Fruit fly (Drosophila melanogaster): Measurements from ENCODE around the gene CG9393.

Gene CG9393

DNA sequence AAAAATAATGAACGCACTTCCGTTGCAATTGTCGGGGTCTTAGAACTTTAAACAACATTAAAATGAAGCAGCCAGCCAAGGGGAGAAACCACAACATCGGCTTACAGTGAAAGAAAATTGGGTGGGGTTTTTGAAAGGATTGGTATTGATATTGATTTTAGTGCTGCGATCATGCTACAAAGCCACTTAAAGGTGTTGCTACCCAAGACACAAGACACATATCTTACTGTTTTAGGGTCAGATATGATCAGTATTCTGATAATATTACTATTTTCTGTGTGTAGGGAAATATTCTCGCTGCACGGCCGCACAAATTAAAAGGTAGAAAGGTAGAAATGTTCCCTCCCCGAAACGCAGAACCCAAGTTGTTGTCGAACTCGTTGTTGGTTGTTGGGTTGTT, 41.6 kb upstream of the CG9393 start:
- TF ChIP-seq fd96Ca (GFP tag; IDR thresholded peaks at IDR 0.05) (peak; percentile 45; the same call in 1 of the 3 replicates), Ets98B (GFP tag; IDR thresholded peaks at IDR 0.05) (no peak), CG32121 (GFP tag; IDR thresholded peaks at IDR 0.05) (no peak), gl (tag; optimal IDR thresholded peaks at IDR 0.05) (peak; percentile 54), Snoo (tag; optimal IDR thresholded peaks at IDR 0.05) (no peak), CG4496 (GFP tag; IDR thresholded peaks at IDR 0.05) (peak; percentile 71), CG15710 (tag; optimal IDR thresholded peaks at IDR 0.05) (peak; percentile 73), CG12605 (GFP tag; IDR thresholded peaks at IDR 0.05) (peak; percentile 28; the same call in 1 of the 2 replicates), Pif1A (GFP tag; optimal IDR thresholded peaks at IDR 0.05) (peak; percentile 58), CG9948 (tag; optimal IDR thresholded peaks at IDR 0.05) (peak; percentile 76), rn (GFP tag; IDR thresholded peaks at IDR 0.05) (peak; percentile 34; the same call in 1 of the 2 replicates), CG8159 (tag; optimal IDR thresholded peaks at IDR 0.05) (peak; percentile 74), D1 (tag; optimal IDR thresholded peaks at IDR 0.05) (peak; percentile 60), Pif1B (GFP tag; optimal IDR thresholded peaks at IDR 0.05) (peak; percentile 61), CG14655 (GFP tag; optimal IDR thresholded peaks at IDR 0.05) (peak; percentile 84), EcR (GFP tag; optimal IDR thresholded peaks at IDR 0.05) (no peak), CG10348 (GFP tag; IDR thresholded peaks at IDR 0.05) (no peak), CG17806 (tag; optimal IDR thresholded peaks at IDR 0.05) (peak; percentile 77), CG8301 (tag; optimal IDR thresholded peaks at IDR 0.05) (peak; percentile 73), CG34367 (tag; optimal IDR thresholded peaks at IDR 0.05) (peak; percentile 68), CG13204 (GFP tag; optimal IDR thresholded peaks at IDR 0.05) (peak; percentile 33)

DNA sequence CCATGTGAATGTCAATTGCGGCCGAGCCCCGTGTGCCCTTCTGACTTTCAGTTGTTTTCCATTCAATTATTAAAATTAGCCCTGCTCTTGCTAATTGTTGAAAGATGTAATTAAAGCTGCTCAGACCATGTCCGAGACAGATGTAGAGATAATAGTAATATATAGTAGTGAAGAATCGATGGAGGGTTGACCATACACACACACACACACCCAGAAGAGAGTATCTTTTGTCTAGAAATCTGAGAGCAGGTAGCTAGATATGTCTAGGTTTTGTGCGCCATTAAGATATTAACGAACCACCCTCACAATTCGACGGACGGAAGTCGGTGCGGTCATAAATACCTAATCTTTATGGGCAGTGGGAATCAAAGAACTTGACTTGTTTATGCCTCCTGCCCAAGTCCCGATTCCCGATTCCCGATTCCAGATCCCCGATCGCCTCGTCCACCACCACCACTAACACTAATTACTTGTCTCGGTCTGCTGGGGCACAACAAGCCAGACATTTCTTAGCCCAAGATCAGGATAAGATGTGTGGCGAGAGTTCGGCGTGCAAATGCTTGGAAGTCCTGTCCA, 41.1 kb upstream of the CG9393 start:
- no peak for TF ChIP-seq D1 (tag; optimal IDR thresholded peaks at IDR 0.05)

- TF ChIP-seq EcR (GFP tag; optimal IDR thresholded peaks at IDR 0.05): peak; percentile 12
- TF ChIP-seq gl (tag; optimal IDR thresholded peaks at IDR 0.05): peak; percentile 2
- no peak for TF ChIP-seq CG4496 (GFP tag; IDR thresholded peaks at IDR 0.05)
Observed at dm6 chr3R:9603022-9603942, 39.8 kb upstream of the CG9393 start.

DNA sequence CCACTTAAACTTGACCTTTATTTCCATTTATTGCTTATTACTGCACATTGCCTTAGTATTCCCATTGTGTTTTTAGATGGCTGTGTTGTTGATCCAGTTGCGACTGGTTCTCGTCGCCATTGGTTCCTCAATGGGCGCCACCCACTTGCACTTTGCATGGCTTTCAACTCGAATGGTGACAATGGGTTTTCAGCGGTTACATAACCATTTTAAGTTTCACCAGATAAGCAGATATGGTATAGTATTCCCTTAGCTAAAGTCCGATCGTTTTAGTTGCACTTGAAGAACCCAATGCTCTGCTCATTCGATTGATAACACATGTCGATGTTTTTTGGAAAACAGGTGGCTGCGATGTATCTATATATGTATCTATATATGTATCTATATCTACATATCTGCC, 38.5 kb upstream of the CG9393 start:
- no peak for TF ChIP-seq fd96Ca (GFP tag; IDR thresholded peaks at IDR 0.05)
- peak; percentile 7 for TF ChIP-seq CG15710 (tag; optimal IDR thresholded peaks at IDR 0.05)

- peak; percentile 31 for TF ChIP-seq Pif1B (GFP tag; optimal IDR thresholded peaks at IDR 0.05)
- peak; percentile 51; the same call in 2 of the 3 replicates for TF ChIP-seq CG4496 (GFP tag; IDR thresholded peaks at IDR 0.05)
- TF ChIP-seq gl (tag; optimal IDR thresholded peaks at IDR 0.05): peak; percentile 22
- peak; percentile 6 for TF ChIP-seq CG9948 (tag; optimal IDR thresholded peaks at IDR 0.05)
- no peak for TF ChIP-seq CG10348 (GFP tag; IDR thresholded peaks at IDR 0.05)
- TF ChIP-seq CG12605 (GFP tag; IDR thresholded peaks at IDR 0.05): no peak
- peak; percentile 27 for TF ChIP-seq CG8301 (tag; optimal IDR thresholded peaks at IDR 0.05)
- peak; percentile 40 for TF ChIP-seq Ets98B (GFP tag; IDR thresholded peaks at IDR 0.05)
- TF ChIP-seq CG8159 (tag; optimal IDR thresholded peaks at IDR 0.05): peak; percentile 61
- no peak for TF ChIP-seq CG34367 (tag; optimal IDR thresholded peaks at IDR 0.05)
- no peak for TF ChIP-seq Snoo (tag; optimal IDR thresholded peaks at IDR 0.05)
- peak; percentile 40 for TF ChIP-seq CG15710 (tag; optimal IDR thresholded peaks at IDR 0.05)
- TF ChIP-seq Pif1A (GFP tag; optimal IDR thresholded peaks at IDR 0.05): peak; percentile 45
- TF ChIP-seq CG14655 (GFP tag; optimal IDR thresholded peaks at IDR 0.05): peak; percentile 25
- no peak for TF ChIP-seq D1 (tag; optimal IDR thresholded peaks at IDR 0.05)
- TF ChIP-seq rn (GFP tag; IDR thresholded peaks at IDR 0.05): no peak
- peak; percentile 45 for TF ChIP-seq CG17806 (tag; optimal IDR thresholded peaks at IDR 0.05)
- no peak for TF ChIP-seq EcR (GFP tag; optimal IDR thresholded peaks at IDR 0.05)
- TF ChIP-seq fd96Ca (GFP tag; IDR thresholded peaks at IDR 0.05): no peak
Observed at dm6 chr3R:9600558-9600959, 37.1 kb upstream of the CG9393 start.

DNA sequence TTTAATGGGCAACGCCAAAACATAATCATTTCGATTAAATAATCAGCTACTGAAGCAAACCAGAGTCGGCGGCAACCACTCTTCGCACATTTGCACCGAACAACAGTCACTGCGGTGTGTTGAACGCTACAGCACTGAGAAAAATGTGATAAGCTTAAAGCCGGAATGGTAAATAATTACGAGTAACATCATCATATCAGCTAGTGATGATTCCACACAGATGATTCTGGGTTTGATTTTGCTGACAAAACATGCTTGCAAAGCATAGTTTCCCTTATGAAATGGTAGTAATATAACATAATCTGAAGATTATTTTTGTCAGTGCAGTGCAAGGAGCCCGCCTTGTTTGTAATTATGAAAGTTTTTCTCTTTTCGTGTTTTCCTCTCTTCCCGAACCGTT, 34.6 kb upstream of the CG9393 start:
- TF ChIP-seq Snoo (tag; optimal IDR thresholded peaks at IDR 0.05) (peak; percentile 27), Ets98B (GFP tag; IDR thresholded peaks at IDR 0.05) (peak; percentile 68), CG14655 (GFP tag; optimal IDR thresholded peaks at IDR 0.05) (peak; percentile 92), CG15710 (tag; optimal IDR thresholded peaks at IDR 0.05) (peak; percentile 58), CG13204 (GFP tag; optimal IDR thresholded peaks at IDR 0.05) (peak; percentile 6), D1 (tag; optimal IDR thresholded peaks at IDR 0.05) (peak; percentile 20), fd96Ca (GFP tag; IDR thresholded peaks at IDR 0.05) (peak; percentile 87), CG17806 (tag; optimal IDR thresholded peaks at IDR 0.05) (peak; percentile 75), EcR (GFP tag; optimal IDR thresholded peaks at IDR 0.05) (no peak), Pif1B (GFP tag; optimal IDR thresholded peaks at IDR 0.05) (peak; percentile 77), CG12605 (GFP tag; IDR thresholded peaks at IDR 0.05) (peak; percentile 73), CG32121 (GFP tag; IDR thresholded peaks at IDR 0.05) (peak; percentile 76), rn (GFP tag; IDR thresholded peaks at IDR 0.05) (peak; percentile 38; the same call in 1 of the 2 replicates), gl (tag; optimal IDR thresholded peaks at IDR 0.05) (peak; percentile 6), CG9948 (tag; optimal IDR thresholded peaks at IDR 0.05) (peak; percentile 75), CG10348 (GFP tag; IDR thresholded peaks at IDR 0.05) (peak; percentile 48; the same call in 1 of the 2 replicates), CG8159 (tag; optimal IDR thresholded peaks at IDR 0.05) (peak; percentile 67), Pif1A (GFP tag; optimal IDR thresholded peaks at IDR 0.05) (peak; percentile 85), CG4496 (GFP tag; IDR thresholded peaks at IDR 0.05) (peak; percentile 82), CG8301 (tag; optimal IDR thresholded peaks at IDR 0.05) (peak; percentile 94), CG34367 (tag; optimal IDR thresholded peaks at IDR 0.05) (peak; percentile 47)

Measured in whole organism, pupa.